Worm (Caenorhabditis elegans): ENCODE measurements around the gene C49C8.8.

DNA sequence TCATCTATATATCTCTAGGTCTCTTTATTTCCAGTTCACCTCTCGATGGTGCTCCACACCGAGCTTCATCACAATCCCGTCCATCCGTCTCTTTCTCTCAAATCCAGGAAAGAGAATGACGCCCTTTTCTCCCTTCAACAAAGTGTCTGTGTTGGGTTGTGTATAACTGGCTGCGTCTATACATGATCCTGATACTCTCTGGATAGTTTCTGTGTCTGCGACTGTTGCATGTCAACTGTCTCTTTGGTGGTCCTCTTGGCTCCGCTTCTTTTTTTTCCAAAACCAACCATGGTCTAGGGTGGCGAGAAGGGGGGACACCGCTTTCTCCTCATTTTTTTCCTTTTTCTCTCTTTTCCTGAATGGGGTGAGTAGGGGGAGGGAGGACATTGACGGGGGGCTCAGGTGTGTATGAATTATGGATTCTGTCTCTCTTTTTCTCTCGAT, 22.3 kb upstream of the C49C8.8 start:
- TF ChIP-seq nhr-11 (tag; optimal IDR thresholded peaks at IDR 0.05) (no peak), unc-62 (GFP tag; optimal IDR thresholded peaks at IDR 0.05) (no peak), daf-12 (tag; optimal IDR thresholded peaks at IDR 0.05) (no peak), nhr-76 (tag; optimal IDR thresholded peaks at IDR 0.05) (no peak), aly-2 (tag; optimal IDR thresholded peaks at IDR 0.05) (no peak), zag-1 (tag; optimal IDR thresholded peaks at IDR 0.05) (no peak), skn-1 (tag; optimal IDR thresholded peaks at IDR 0.05) (no peak), ztf-4 (tag; optimal IDR thresholded peaks at IDR 0.05) (no peak), lsy-12 (tag; optimal IDR thresholded peaks at IDR 0.05) (no peak), nhr-237 (tag; optimal IDR thresholded peaks at IDR 0.05) (no peak), mml-1 (tag; optimal IDR thresholded peaks at IDR 0.05) (no peak), snpc-4 (tag; optimal IDR thresholded peaks at IDR 0.05) (no peak), fos-1 (tag; optimal IDR thresholded peaks at IDR 0.05) (no peak), elt-1 (tag; optimal IDR thresholded peaks at IDR 0.05) (no peak)
